Worm (Caenorhabditis elegans): ENCODE measurements around the gene rho-1.
"Not testable (repeated sequence)": the region's sequence is repeated elsewhere in the genome, so short reads cannot be mapped to it uniquely, and the experiment has no call there.

rho-1 gene

ce11 chrIV:16483273-16484204, 5.3 kb downstream of the rho-1 start:
- no peak for TF ChIP-seq elt-3 (tag; optimal IDR thresholded peaks at IDR 0.05)
- no peak for TF ChIP-seq nhr-28 (tag; optimal IDR thresholded peaks at IDR 0.05)

ce11 chrIV:16482790-16483189, 6.0 kb downstream of the rho-1 start:
- no peak for TF ChIP-seq ceh-43 (GFP tag; optimal IDR thresholded peaks at IDR 0.05)

DNA sequence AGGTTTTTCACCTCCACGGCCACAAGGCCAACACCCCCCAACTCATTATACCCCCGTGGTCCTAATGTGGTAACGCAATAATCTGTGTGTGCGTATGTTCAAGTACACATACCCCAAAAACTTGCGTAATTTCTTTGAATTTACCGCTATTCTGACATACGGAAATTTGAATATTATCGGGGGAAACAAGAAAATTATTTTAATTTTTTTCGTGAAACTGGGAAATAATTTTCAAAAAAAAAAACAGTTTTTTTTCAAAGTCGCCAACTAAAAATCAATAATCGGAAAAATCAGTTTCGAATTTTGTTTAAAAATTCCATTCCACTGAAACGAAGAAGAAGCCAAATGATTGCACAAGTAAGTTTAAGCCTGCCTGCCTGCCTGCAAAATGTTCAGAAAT, 7.9 kb downstream of the rho-1 start, which contains the start of gene Y51H4A.938:
Gene Y51H4A.938 (plus strand): TSS at position 301 of the 400 bp plus-strand sequence.
- not testable (repeated sequence) for TF ChIP-seq ceh-83 (GFP tag; optimal IDR thresholded peaks at IDR 0.05); tbx-8 (GFP tag; optimal IDR thresholded peaks at IDR 0.05); lsy-2 (tag; optimal IDR thresholded peaks at IDR 0.05)

- TF ChIP-seq tbx-8 (GFP tag; optimal IDR thresholded peaks at IDR 0.05) = no peak
- peak; percentile 74 for TF ChIP-seq ces-1 (GFP tag; optimal IDR thresholded peaks at IDR 0.05)
These were observed 11.7 kb downstream of the rho-1 start, which contains the start of gene Y51H4A.1 for ce11 chrIV:16477169-16477568. Gene Y51H4A.1 (minus strand): TSS chrIV:16477295.

DNA sequence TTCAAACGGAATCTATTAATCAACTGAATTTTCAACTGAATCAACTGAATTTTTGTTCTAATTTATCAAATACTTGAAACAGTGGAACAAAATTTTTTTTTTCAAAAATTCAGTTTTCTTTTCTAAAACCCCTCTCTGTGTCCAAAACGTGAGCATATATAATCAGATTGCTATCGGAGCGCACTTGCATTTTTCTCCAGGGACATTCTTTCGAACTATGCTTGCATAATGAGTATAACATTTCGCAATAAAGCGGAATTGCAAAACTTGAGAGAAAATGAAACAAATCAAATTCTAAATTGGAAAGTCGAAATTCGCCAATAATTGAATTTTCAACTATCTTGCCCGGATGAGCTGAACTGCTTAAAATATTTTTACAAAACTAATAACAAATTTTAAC, 12.7 kb downstream of the rho-1 start:
- TF ChIP-seq mep-1 (tag; optimal IDR thresholded peaks at IDR 0.05) (no peak), nhr-237 (tag; optimal IDR thresholded peaks at IDR 0.05) (no peak), ces-1 (GFP tag; optimal IDR thresholded peaks at IDR 0.05) (peak; percentile 87)

ce11 chrIV:16471569-16471968, 17.3 kb downstream of the rho-1 start:
- TF ChIP-seq drap-1 (GFP tag; optimal IDR thresholded peaks at IDR 0.05) (no peak), pha-4 (tag; optimal IDR thresholded peaks at IDR 0.05) (no peak), nhr-76 (tag; optimal IDR thresholded peaks at IDR 0.05) (no peak), tbx-8 (GFP tag; optimal IDR thresholded peaks at IDR 0.05) (no peak), ces-1 (GFP tag; optimal IDR thresholded peaks at IDR 0.05) (no peak), sem-2 (GFP tag; optimal IDR thresholded peaks at IDR 0.05) (no peak), ztf-11 (tag; optimal IDR thresholded peaks at IDR 0.05) (no peak), nhr-28 (tag; optimal IDR thresholded peaks at IDR 0.05) (no peak), nhr-2 (tag; optimal IDR thresholded peaks at IDR 0.05) (no peak)

ce11 chrIV:16470888-16471287, 17.9 kb downstream of the rho-1 start, which contains the start of gene VY10G11R.1:
Gene VY10G11R.1 (minus strand): TSS chrIV:16470988.
- TF ChIP-seq nhr-28 (tag; optimal IDR thresholded peaks at IDR 0.05); unc-62 (GFP tag; optimal IDR thresholded peaks at IDR 0.05); mls-2 (tag; optimal IDR thresholded peaks at IDR 0.05): not testable (repeated sequence)

DNA sequence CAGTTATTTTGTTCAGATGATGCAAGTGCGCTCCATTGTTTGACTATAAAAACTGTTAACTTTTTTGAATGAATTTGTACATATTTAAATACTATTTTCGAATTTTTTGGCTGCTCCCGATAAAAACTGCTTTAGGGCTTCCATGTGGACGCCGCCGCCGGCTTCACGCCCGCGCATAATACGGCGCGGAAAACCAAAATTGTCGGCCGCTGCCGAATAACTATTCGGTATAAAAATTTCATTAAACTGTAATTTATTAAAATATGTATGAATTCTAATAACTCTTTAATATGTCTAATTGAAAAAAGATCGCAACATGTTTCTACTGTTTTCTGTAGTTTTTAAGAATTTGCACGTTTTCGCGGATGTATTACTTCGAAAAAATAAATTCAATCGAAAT, 42.2 kb downstream of the rho-1 start:
- TF ChIP-seq unc-39 (tag; optimal IDR thresholded peaks at IDR 0.05) = no peak
- no peak for TF ChIP-seq lsy-2 (tag; optimal IDR thresholded peaks at IDR 0.05)
- no peak for TF ChIP-seq sptf-1 (tag; optimal IDR thresholded peaks at IDR 0.05)
- no peak for TF ChIP-seq bed-3 (GFP tag; optimal IDR thresholded peaks at IDR 0.05)
- no peak for TF ChIP-seq snpc-4 (tag; optimal IDR thresholded peaks at IDR 0.05)

ce11 chrIV:16442963-16443362, 45.9 kb downstream of the rho-1 start, which contains the start of gene dlc-4:
Gene dlc-4 (plus strand): TSS chrIV:16443263.
- no peak for TF ChIP-seq nhr-28 (tag; optimal IDR thresholded peaks at IDR 0.05)
- no peak for TF ChIP-seq elt-1 (tag; optimal IDR thresholded peaks at IDR 0.05; ENCODE audit: borderline replicate concordance, insufficient read depth)
- no peak for TF ChIP-seq ceh-83 (GFP tag; optimal IDR thresholded peaks at IDR 0.05)
- no peak for TF ChIP-seq M03D4.4 (tag; optimal IDR thresholded peaks at IDR 0.05)
- TF ChIP-seq lin-32 (GFP tag; optimal IDR thresholded peaks at IDR 0.05) = no peak
- no peak for TF ChIP-seq mls-2 (tag; optimal IDR thresholded peaks at IDR 0.05)
- no peak for TF ChIP-seq nhr-12 (tag; optimal IDR thresholded peaks at IDR 0.05)
- no peak for TF ChIP-seq pha-4 (tag; optimal IDR thresholded peaks at IDR 0.05)
- no peak for TF ChIP-seq flh-1 (GFP tag; optimal IDR thresholded peaks at IDR 0.05)
- TF ChIP-seq unc-120 (tag; optimal IDR thresholded peaks at IDR 0.05; ENCODE audit: poor library complexity, severe bottlenecking) = no peak
- TF ChIP-seq ceh-43 (GFP tag; optimal IDR thresholded peaks at IDR 0.05) = no peak
- no peak for TF ChIP-seq elt-3 (tag; optimal IDR thresholded peaks at IDR 0.05)
- TF ChIP-seq nhr-237 (tag; optimal IDR thresholded peaks at IDR 0.05) = no peak
- no peak for TF ChIP-seq nhr-76 (tag; optimal IDR thresholded peaks at IDR 0.05)
- no peak for TF ChIP-seq drap-1 (GFP tag; optimal IDR thresholded peaks at IDR 0.05)

Measured in whole organism, mixed stage, embryonic.